Worm (Caenorhabditis elegans): Measurements from ENCODE around the gene T04A6.2.

- TF ChIP-seq blmp-1 (tag; optimal IDR thresholded peaks at IDR 0.05) (no peak), nhr-237 (tag; optimal IDR thresholded peaks at IDR 0.05) (no peak), ceh-39 (tag; optimal IDR thresholded peaks at IDR 0.05) (no peak), mep-1 (tag; optimal IDR thresholded peaks at IDR 0.05) (no peak), nhr-12 (tag; optimal IDR thresholded peaks at IDR 0.05) (no peak), snpc-4 (tag; optimal IDR thresholded peaks at IDR 0.05) (no peak), pha-4 (tag; optimal IDR thresholded peaks at IDR 0.05) (no peak), nhr-28 (tag; optimal IDR thresholded peaks at IDR 0.05) (no peak), ztf-11 (tag; optimal IDR thresholded peaks at IDR 0.05) (no peak), unc-62 (GFP tag; optimal IDR thresholded peaks at IDR 0.05) (no peak)
Observed at ce11 chrIII:7566098-7566497, 48.5 kb upstream of the T04A6.2 start, which contains the start of gene ttr-32.
